Fruit fly (Drosophila melanogaster): ENCODE results near the gene CG10859.

The CG10859 gene

dm6 chr2L:13414525-13415481 lies 16.3 kb upstream of the CG10859 start, which contains the start of the genes CG16956, CG42784 and CG43850 (continued):
- TF ChIP-seq CG17186 (GFP tag; optimal IDR thresholded peaks at IDR 0.05) = no peak
- no peak for TF ChIP-seq CG15601 (tag; optimal IDR thresholded peaks at IDR 0.05)
- TF ChIP-seq MTF-1 (GFP tag; optimal IDR thresholded peaks at IDR 0.05; ENCODE audit: borderline replicate concordance) = peak; percentile 84
- TF ChIP-seq bowl (GFP tag; IDR thresholded peaks at IDR 0.05) = peak; percentile 42; the same call in 1 of the 2 replicates
- TF ChIP-seq CrebB (tag; optimal IDR thresholded peaks at IDR 0.05) = peak; percentile 85
- TF ChIP-seq CG14667 (GFP tag; IDR thresholded peaks at IDR 0.05) = no peak
- no peak for TF ChIP-seq CG9797 (GFP tag; optimal IDR thresholded peaks at IDR 0.05)
- no peak for TF ChIP-seq hth (optimal IDR thresholded peaks at IDR 0.05)
- peak; percentile 66 for TF ChIP-seq CG15269 (tag; optimal IDR thresholded peaks at IDR 0.05)
- no peak for TF ChIP-seq H15 (GFP tag; IDR thresholded peaks at IDR 0.05)
- no peak for TF ChIP-seq wor (GFP tag; IDR thresholded peaks at IDR 0.05)
- no peak for TF ChIP-seq tna (GFP tag; IDR thresholded peaks at IDR 0.05; ENCODE audit: partially characterized antibody)
- TF ChIP-seq CG6765 (GFP tag; optimal IDR thresholded peaks at IDR 0.05) = peak; percentile 90
- peak; percentile 88 for TF ChIP-seq CG18599 (GFP tag; optimal IDR thresholded peaks at IDR 0.05)
- TF ChIP-seq tap (tag; optimal IDR thresholded peaks at IDR 0.05) = peak; percentile 30
- TF ChIP-seq Myb (GFP tag; optimal IDR thresholded peaks at IDR 0.05) = no peak
- no peak for TF ChIP-seq HmgD (GFP tag; optimal IDR thresholded peaks at IDR 0.05)
- TF ChIP-seq CG11085 (GFP tag; IDR thresholded peaks at IDR 0.05) = no peak
- no peak for TF ChIP-seq pan (optimal IDR thresholded peaks at IDR 0.05)
- no peak for TF ChIP-seq pan (GFP tag; optimal IDR thresholded peaks at IDR 0.05 in 1 of 2, IDR thresholded peaks at IDR 0.05 in 1 of 2)
- TF ChIP-seq btn (GFP tag; optimal IDR thresholded peaks at IDR 0.05) = no peak
- TF ChIP-seq Hr78 (GFP tag; optimal IDR thresholded peaks at IDR 0.05) = no peak
- no peak for TF ChIP-seq Kr (GFP tag; optimal IDR thresholded peaks at IDR 0.05)
- no peak for TF ChIP-seq CG12236 (GFP tag; optimal IDR thresholded peaks at IDR 0.05)
- no peak for TF ChIP-seq emc (GFP tag; optimal IDR thresholded peaks at IDR 0.05)
- no peak for TF ChIP-seq CG2199 (GFP tag; IDR thresholded peaks at IDR 0.05)
- TF ChIP-seq CoRest (tag; optimal IDR thresholded peaks at IDR 0.05) = no peak
- no peak for TF ChIP-seq Antp (GFP tag; optimal IDR thresholded peaks at IDR 0.05)
- TF ChIP-seq seq (GFP tag; IDR thresholded peaks at IDR 0.05) = peak; percentile 53; the same call in 1 of the 2 replicates
- peak; percentile 5 for TF ChIP-seq gro (GFP tag; optimal IDR thresholded peaks at IDR 0.05)
- TF ChIP-seq da (GFP tag; optimal IDR thresholded peaks at IDR 0.05) = no peak
- TF ChIP-seq CG11695 (GFP tag; IDR thresholded peaks at IDR 0.05) = peak; percentile 20; the same call in 1 of the 3 replicates
- peak; percentile 37; the same call in 2 of the 3 replicates for TF ChIP-seq dysf (GFP tag; IDR thresholded peaks at IDR 0.05)
- no peak for TF ChIP-seq peb (GFP tag; IDR thresholded peaks at IDR 0.05)
- TF ChIP-seq CG18262 (tag; optimal IDR thresholded peaks at IDR 0.05) = no peak
- no peak for TF ChIP-seq danr (GFP tag; IDR thresholded peaks at IDR 0.05)
- TF ChIP-seq Dbx (GFP tag; IDR thresholded peaks at IDR 0.05) = no peak
- no peak for TF ChIP-seq H2.0 (GFP tag; IDR thresholded peaks at IDR 0.05)
- no peak for TF ChIP-seq CG5245 (GFP tag; optimal IDR thresholded peaks at IDR 0.05)
- no peak for TF ChIP-seq CG14860 (GFP tag; IDR thresholded peaks at IDR 0.05; ENCODE audit: partially characterized antibody)
- no peak for TF ChIP-seq CG4424 (GFP tag; optimal IDR thresholded peaks at IDR 0.05)
- peak; percentile 32 for TF ChIP-seq D19B (GFP tag; optimal IDR thresholded peaks at IDR 0.05)
- TF ChIP-seq CG7963 (GFP tag; IDR thresholded peaks at IDR 0.05; ENCODE audit: partially characterized antibody) = no peak
- peak; percentile 74 for TF ChIP-seq CG13894 (tag; optimal IDR thresholded peaks at IDR 0.05)
- TF ChIP-seq Med (GFP tag) = peak; percentile 92
- TF ChIP-seq CG12071 (GFP tag; optimal IDR thresholded peaks at IDR 0.05) = peak; percentile 89
- peak; percentile 24 for TF ChIP-seq ash1 (GFP tag; optimal IDR thresholded peaks at IDR 0.05)
- no peak for TF ChIP-seq CG15479 (GFP tag; optimal IDR thresholded peaks at IDR 0.05)
- peak; percentile 80 for TF ChIP-seq wek (GFP tag; optimal IDR thresholded peaks at IDR 0.05)

Data from whole organism, embryonic.